Fruit fly (Drosophila melanogaster): ENCODE measurements around the gene Bacc.
A peak's percentile ranks its signal among the peaks of the same experiment; 100 is the strongest.

Gene Bacc

dm6 chr2L:2739820-2740230, 12.4 kb upstream of the Bacc start, which contains the start of gene Hrs:
Gene Hrs, plus strand, starts transcription at chr2L:2739986.
- TF ChIP-seq noc (tag; optimal IDR thresholded peaks at IDR 0.05), result no peak

DNA sequence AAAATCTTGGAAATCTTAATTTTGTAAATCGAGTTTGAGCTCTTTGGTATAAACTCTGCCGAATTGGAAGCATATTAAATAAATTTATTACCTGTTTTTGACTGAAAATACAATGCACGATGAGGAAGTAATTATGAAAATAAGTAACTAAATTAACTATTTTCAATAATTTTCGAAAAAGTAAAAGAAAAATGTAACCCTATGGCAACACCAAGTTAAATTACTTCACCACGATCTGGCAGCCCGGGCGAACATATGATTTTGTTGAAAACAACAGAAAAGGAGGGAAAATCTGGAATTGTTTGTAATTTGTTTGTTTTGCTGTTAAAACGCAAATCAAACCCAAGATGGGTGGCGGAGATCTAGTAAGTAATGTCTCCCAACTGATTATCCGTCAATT, 7.4 kb upstream of the Bacc start, which contains the start of the genes CG9961 and Cwc25:
Gene CG9961, minus strand, starts transcription at position 83 of the 400 bp plus-strand sequence.
Gene Cwc25, plus strand, starts transcription at position 247 of the 400 bp plus-strand sequence.
- no peak for TF ChIP-seq noc (tag; optimal IDR thresholded peaks at IDR 0.05)

dm6 chr2L:2748480-2749143, 3.6 kb upstream of the Bacc start:
- peak; percentile 93 for TF ChIP-seq noc (tag; optimal IDR thresholded peaks at IDR 0.05)

- no peak for TF ChIP-seq noc (tag; optimal IDR thresholded peaks at IDR 0.05)
These were observed 3.0 kb upstream of the Bacc start for dm6 chr2L:2749144-2749766.

- peak; percentile 81 for TF ChIP-seq noc (tag; optimal IDR thresholded peaks at IDR 0.05)
These were observed 1.7 kb upstream of the Bacc start for dm6 chr2L:2750337-2751084.

- no peak for TF ChIP-seq noc (tag; optimal IDR thresholded peaks at IDR 0.05)
These were observed 1.0 kb upstream of the Bacc start for dm6 chr2L:2751085-2751710.

- peak; percentile 65 for TF ChIP-seq noc (tag; optimal IDR thresholded peaks at IDR 0.05)
These were observed 491 bp downstream of the Bacc start, which contains the start of gene Pgk for dm6 chr2L:2752460-2753411. Gene Pgk, minus strand, starts transcription at chr2L:2753068.

DNA sequence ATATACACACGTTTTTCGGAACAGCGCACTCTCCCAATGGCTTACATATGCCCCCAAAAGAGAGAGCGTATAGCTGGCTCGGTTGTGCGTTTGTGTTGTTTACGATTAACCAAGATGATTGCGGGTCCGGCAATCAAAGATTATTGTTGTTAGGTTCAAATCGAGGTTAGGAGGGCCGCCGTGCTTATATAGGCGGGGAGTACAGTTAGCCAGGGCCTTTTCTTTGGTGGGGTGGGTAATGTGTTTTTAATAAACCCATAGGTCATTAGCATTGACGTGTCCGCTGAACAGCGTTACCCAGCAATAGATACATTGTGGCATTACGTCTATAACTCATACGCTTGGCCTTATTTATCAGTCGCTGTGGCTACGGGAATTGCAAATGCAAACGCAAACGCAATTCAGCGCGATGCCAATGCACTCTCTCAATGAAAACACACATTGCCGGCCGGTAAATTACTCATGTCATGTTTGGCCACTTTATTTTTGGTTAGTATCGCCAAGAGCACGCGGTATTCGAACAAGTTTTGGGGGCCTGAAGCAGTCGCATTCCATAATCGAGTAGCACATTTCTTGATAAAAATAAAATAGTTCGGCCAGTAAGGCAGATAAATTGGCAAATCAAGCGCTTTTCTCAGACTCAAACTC, 1.7 kb downstream of the Bacc start:
- no peak for TF ChIP-seq noc (tag; optimal IDR thresholded peaks at IDR 0.05)

dm6 chr2L:2754437-2755322, 2.4 kb downstream of the Bacc start:
- peak; percentile 88 for TF ChIP-seq noc (tag; optimal IDR thresholded peaks at IDR 0.05)

dm6 chr2L:2755323-2755695, 3.1 kb downstream of the Bacc start:
- TF ChIP-seq noc (tag; optimal IDR thresholded peaks at IDR 0.05), result no peak

DNA sequence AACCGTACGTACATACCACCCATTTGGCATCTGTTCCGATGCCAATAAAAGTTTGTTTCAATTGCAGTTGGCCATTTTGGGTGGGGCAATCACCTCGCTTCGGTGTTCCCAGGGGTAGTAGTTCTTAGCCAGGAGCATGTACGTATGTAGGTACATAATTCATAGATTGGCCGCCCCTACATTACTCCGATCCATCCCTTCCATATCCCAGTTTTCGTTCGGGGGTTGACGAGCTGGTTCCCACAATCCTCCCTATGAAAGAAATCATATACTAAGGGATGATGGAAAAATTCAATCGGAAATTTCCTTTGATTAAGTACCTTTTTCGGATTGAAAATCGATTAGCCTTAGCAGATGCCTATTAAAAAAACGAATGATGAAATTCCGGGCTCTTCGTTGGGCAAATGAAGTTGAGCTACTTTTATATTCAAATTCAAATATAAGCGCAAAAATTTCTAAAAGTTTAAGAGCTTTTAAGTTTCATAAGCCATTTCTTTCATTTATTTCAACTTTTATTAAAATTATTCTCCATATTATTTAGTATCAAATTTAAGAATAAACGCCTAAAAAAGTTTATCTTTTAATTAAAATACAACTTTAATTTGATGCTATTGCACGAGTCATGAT, 5.8 kb downstream of the Bacc start:
- no peak for TF ChIP-seq noc (tag; optimal IDR thresholded peaks at IDR 0.05)

- peak; percentile 91 for TF ChIP-seq noc (tag; optimal IDR thresholded peaks at IDR 0.05)
These were observed 7.4 kb downstream of the Bacc start, which contains the start of the genes HemK2, Snapin and Tnpo-SR for dm6 chr2L:2759654-2760053. Gene HemK2, minus strand, starts transcription at chr2L:2759677. Gene Snapin, minus strand, starts transcription at chr2L:2759677. Gene Tnpo-SR, plus strand, starts transcription at chr2L:2759924.

dm6 chr2L:2760288-2760687, 8.0 kb downstream of the Bacc start:
- TF ChIP-seq noc (tag; optimal IDR thresholded peaks at IDR 0.05), result no peak

Data from whole organism, larva.